Fruit fly (Drosophila melanogaster) whole organism, embryonic: ENCODE data around the gene Glut3.

Experiments used
- BtbVII ChIP-seq: fragments of 200-800 bp; sonication (Bioruptor generic); optimal IDR thresholded peaks from 3 replicates; lab custom pipeline; 2017; ENCODE audit warnings: missing biosample characterization, mild to moderate bottlenecking, missing genetic modification characterization
- CG10543 ChIP-seq: fragments of 200-800 bp; sonication (Bioruptor generic); optimal IDR thresholded peaks from 3 replicates; lab custom pipeline; 2017; ENCODE audit warnings: missing biosample characterization, mild to moderate bottlenecking, missing genetic modification characterization, moderate library complexity
- CG11696 ChIP-seq: fragments of 200-800 bp; sonication (Bioruptor generic); IDR thresholded peaks from 2 replicates; pipeline ENCODE4 v1.3.6; 2022; ENCODE audit warnings: missing biosample characterization, missing genetic modification characterization
- CG12104 ChIP-seq: fragments of 200-800 bp; sonication (Bioruptor generic); optimal IDR thresholded peaks from 3 replicates; lab custom pipeline; 2016; ENCODE audit warnings: missing biosample characterization, missing genetic modification characterization
- CG12769 ChIP-seq: fragments of 200-800 bp; sonication (Bioruptor generic); optimal IDR thresholded peaks from 2 replicates; lab custom pipeline; 2019; ENCODE audit warnings: missing biosample characterization, mild to moderate bottlenecking, missing genetic modification characterization, moderate library complexity
- CG13894 ChIP-seq: fragments of 200-800 bp; sonication (Bioruptor generic); optimal IDR thresholded peaks from 3 replicates; lab custom pipeline; 2018; ENCODE audit warnings: missing biosample characterization, mild to moderate bottlenecking, missing genetic modification characterization, moderate library complexity
- CG15601 ChIP-seq: fragments of 200-800 bp; sonication (Bioruptor generic); optimal IDR thresholded peaks from 3 replicates; lab custom pipeline; 2019; ENCODE audit warnings: missing biosample characterization, mild to moderate bottlenecking, missing genetic modification characterization, moderate library complexity
- CG16863 ChIP-seq: fragments of 200-800 bp; sonication (Bioruptor generic); optimal IDR thresholded peaks from 3 replicates; lab custom pipeline; 2016; ENCODE audit warnings: missing biosample characterization, missing genetic modification characterization
- CG17612 ChIP-seq: fragments of 200-800 bp; sonication (Bioruptor generic); IDR thresholded peaks from 2 replicates; pipeline ENCODE4 v1.3.6; 2022; ENCODE audit warnings: missing biosample characterization, missing genetic modification characterization
- CG2712 ChIP-seq: fragments of 200-800 bp; optimal IDR thresholded peaks from 3 replicates; lab custom pipeline; 2019; ENCODE audit warnings: missing biosample characterization, mild to moderate bottlenecking, missing genetic modification characterization, moderate library complexity
- CG3065 ChIP-seq: fragments of 200-800 bp; sonication (Bioruptor generic); optimal IDR thresholded peaks from 2 replicates; lab custom pipeline; 2016; ENCODE audit warnings: missing biosample characterization, missing genetic modification characterization
- CG3163 ChIP-seq: fragments of 200-800 bp; sonication (Bioruptor generic); optimal IDR thresholded peaks from 3 replicates; lab custom pipeline; 2016; ENCODE audit warnings: missing biosample characterization, missing genetic modification characterization
- CG33557 ChIP-seq: fragments of 200-800 bp; sonication (Bioruptor generic); optimal IDR thresholded peaks from 2 replicates; lab custom pipeline; 2019; ENCODE audit warnings: missing biosample characterization, mild to moderate bottlenecking, missing genetic modification characterization, moderate library complexity
- CG34376 ChIP-seq: fragments of 200-800 bp; sonication (Bioruptor generic); optimal IDR thresholded peaks from 2 replicates; lab custom pipeline; 2018; ENCODE audit warnings: missing biosample characterization, mild to moderate bottlenecking, missing genetic modification characterization
- CG3726 ChIP-seq: fragments of 200-800 bp; sonication (Bioruptor generic); IDR thresholded peaks from 3 replicates; pipeline ENCODE4, ENCODE4 v1.3.6; 2022; ENCODE audit warnings: missing biosample characterization, missing genetic modification characterization
- CG4424 ChIP-seq: fragments of 200-800 bp; sonication (Bioruptor generic); optimal IDR thresholded peaks from 3 replicates; lab custom pipeline; 2016; ENCODE audit warnings: missing biosample characterization, missing genetic modification characterization
- CG6765 ChIP-seq: fragments of 200-800 bp; sonication (Bioruptor generic); optimal IDR thresholded peaks from 3 replicates; lab custom pipeline; 2017; ENCODE audit warnings: missing biosample characterization, mild to moderate bottlenecking, missing genetic modification characterization
- CG7963 ChIP-seq: fragments of 200-800 bp; sonication (Bioruptor generic); IDR thresholded peaks from 3 replicates; pipeline ENCODE4 v1.3.6; 2022; ENCODE audit warnings: missing biosample characterization, missing genetic modification characterization; ENCODE audit not compliant: partially characterized antibody
- CG8359 ChIP-seq: fragments of 200-800 bp; sonication (Bioruptor generic); optimal IDR thresholded peaks from 2 replicates; lab custom pipeline; 2017; ENCODE audit warnings: missing biosample characterization, mild to moderate bottlenecking, missing genetic modification characterization, borderline replicate concordance
- CG9727 ChIP-seq: fragments of 200-800 bp; sonication (Bioruptor generic); optimal IDR thresholded peaks from 3 replicates; lab custom pipeline; 2017; ENCODE audit warnings: missing biosample characterization, mild to moderate bottlenecking, missing genetic modification characterization
- Dek ChIP-seq: fragments of 200-800 bp; sonication (Bioruptor generic); optimal IDR thresholded peaks from 3 replicates; lab custom pipeline; 2019; ENCODE audit warnings: missing biosample characterization, mild to moderate bottlenecking, missing genetic modification characterization, moderate library complexity
- E2f1 ChIP-seq: fragments of 200-800 bp; sonication (Bioruptor generic); IDR thresholded peaks from 2 replicates; pipeline ENCODE4 v1.3.6; 2022; ENCODE audit warnings: missing biosample characterization, missing genetic modification characterization
- E2f2 ChIP-seq: fragments of 200-800 bp; sonication (Bioruptor generic); IDR thresholded peaks from 2 replicates; pipeline ENCODE4 v1.3.6; 2022; ENCODE audit warnings: missing biosample characterization, missing genetic modification characterization
- H2.0 ChIP-seq: fragments of 200-800 bp; sonication (Bioruptor generic); IDR thresholded peaks from 2 replicates; pipeline ENCODE4 v1.3.6; 2022; ENCODE audit warnings: missing biosample characterization, missing genetic modification characterization
- Hey ChIP-seq: fragments of 200-800 bp; sonication (Bioruptor generic); optimal IDR thresholded peaks from 3 replicates; lab custom pipeline; 2018; ENCODE audit warnings: missing biosample characterization, mild to moderate bottlenecking, missing genetic modification characterization
- Meics ChIP-seq: fragments of 200-800 bp; sonication (Bioruptor generic); optimal IDR thresholded peaks from 2 replicates; lab custom pipeline; 2017; ENCODE audit warnings: missing biosample characterization, mild to moderate bottlenecking, missing genetic modification characterization
- Mes4 ChIP-seq: fragments of 200-800 bp; sonication (Bioruptor generic); optimal IDR thresholded peaks from 2 replicates; lab custom pipeline; 2016; ENCODE audit warnings: missing biosample characterization, missing genetic modification characterization
- NC2α ChIP-seq: fragments of 200-800 bp; sonication (Bioruptor generic); optimal IDR thresholded peaks from 2 replicates; lab custom pipeline; 2016; ENCODE audit warnings: missing biosample characterization, missing genetic modification characterization
- Oli ChIP-seq: fragments of 200-800 bp; sonication (Bioruptor generic); optimal IDR thresholded peaks from 2 replicates; lab custom pipeline; 2018; ENCODE audit warnings: missing biosample characterization, mild to moderate bottlenecking, missing genetic modification characterization, moderate library complexity
- Pdp1 ChIP-seq, 2 experiments: fragments of 200-800 bp; sonication (Bioruptor generic); optimal IDR thresholded peaks; 3 replicates each; lab custom pipeline; 2016; ENCODE audit warnings: missing biosample characterization in 2 of 2, missing genetic modification characterization in 2 of 2, mild to moderate bottlenecking in 1 of 2, moderate library complexity in 1 of 2
- Six4 ChIP-seq: fragments of 200-800 bp; sonication (Bioruptor generic); optimal IDR thresholded peaks from 2 replicates; lab custom pipeline; 2016; ENCODE audit warnings: missing biosample characterization, missing genetic modification characterization
- Sry-β ChIP-seq: fragments of 200-800 bp; sonication (Bioruptor generic); optimal IDR thresholded peaks from 2 replicates; lab custom pipeline; 2018; ENCODE audit warnings: missing biosample characterization, mild to moderate bottlenecking, missing genetic modification characterization, moderate library complexity
- ash1 ChIP-seq: fragments of 200-800 bp; sonication (Bioruptor generic); optimal IDR thresholded peaks from 2 replicates; lab custom pipeline; 2018; ENCODE audit warnings: missing biosample characterization, mild to moderate bottlenecking, missing genetic modification characterization
- bab2 ChIP-seq: fragments of 200-800 bp; sonication (Bioruptor generic); optimal IDR thresholded peaks from 2 replicates; lab custom pipeline; 2016; ENCODE audit warnings: missing biosample characterization, missing genetic modification characterization
- chinmo ChIP-seq: fragments of 200-800 bp; sonication (Bioruptor generic); IDR thresholded peaks from 4 replicates; pipeline ENCODE4 v1.3.6; 2022; ENCODE audit warnings: missing biosample characterization, missing genetic modification characterization; ENCODE audit not compliant: partially characterized antibody
- croc ChIP-seq: fragments of 200-800 bp; sonication (Bioruptor generic); conservative IDR thresholded peaks from 3 replicates; pipeline ENCODE4 v1.3.6; 2022; ENCODE audit warnings: missing biosample characterization, missing genetic modification characterization
- crol ChIP-seq: fragments of 200-800 bp; sonication (Bioruptor generic); IDR thresholded peaks from 2 replicates; pipeline ENCODE4 v1.3.6; 2022; ENCODE audit warnings: missing biosample characterization, missing genetic modification characterization
- cwo ChIP-seq: fragments of 200-800 bp; sonication (Bioruptor generic); optimal IDR thresholded peaks from 3 replicates; lab custom pipeline; 2017; ENCODE audit warnings: missing biosample characterization, missing genetic modification characterization, mild to moderate bottlenecking, moderate library complexity, missing genetic modification reagents
- dpn ChIP-seq, 2 experiments: fragments of 200-800 bp; sonication (Bioruptor generic); optimal IDR thresholded peaks; 3 replicates each; lab custom pipeline; 2016; ENCODE audit warnings: missing biosample characterization in 2 of 2, missing genetic modification characterization in 2 of 2
- ems ChIP-seq: fragments of 200-800 bp; sonication (Bioruptor generic); optimal IDR thresholded peaks from 3 replicates; lab custom pipeline; 2016; ENCODE audit warnings: missing biosample characterization, missing genetic modification characterization
- gem ChIP-seq: fragments of 200-800 bp; sonication (Bioruptor generic); optimal IDR thresholded peaks from 2 replicates; lab custom pipeline; 2019; ENCODE audit warnings: missing biosample characterization, mild to moderate bottlenecking, missing genetic modification characterization, moderate library complexity
- hbn ChIP-seq: fragments of 200-800 bp; sonication (Bioruptor generic); IDR thresholded peaks from 2 replicates; pipeline ENCODE4 v1.3.6; 2022; ENCODE audit warnings: missing biosample characterization, missing genetic modification characterization; ENCODE audit not compliant: partially characterized antibody
- her ChIP-seq: fragments of 200-800 bp; sonication (Bioruptor generic); optimal IDR thresholded peaks from 2 replicates; lab custom pipeline; 2016; ENCODE audit warnings: missing biosample characterization, missing genetic modification characterization
- ken ChIP-seq: fragments of 200-800 bp; sonication (Bioruptor generic); IDR thresholded peaks from 3 replicates; pipeline ENCODE4 v1.3.6; 2022; ENCODE audit warnings: missing biosample characterization, missing genetic modification characterization
- mirr ChIP-seq: fragments of 200-800 bp; sonication (Bioruptor generic); optimal IDR thresholded peaks from 3 replicates; lab custom pipeline; 2018; ENCODE audit warnings: missing biosample characterization, mild to moderate bottlenecking, missing genetic modification characterization
- peb ChIP-seq: fragments of 200-800 bp; sonication (Bioruptor generic); IDR thresholded peaks from 2 replicates; pipeline ENCODE4 v1.3.6; 2022; ENCODE audit warnings: missing biosample characterization, missing genetic modification characterization
- pfk ChIP-seq: fragments of 200-800 bp; sonication (Bioruptor generic); optimal IDR thresholded peaks from 2 replicates; lab custom pipeline; 2018; ENCODE audit warnings: missing biosample characterization, mild to moderate bottlenecking, missing genetic modification characterization, moderate library complexity
- phol ChIP-seq: fragments of 200-800 bp; sonication (Bioruptor generic); optimal IDR thresholded peaks from 3 replicates; lab custom pipeline; 2018; ENCODE audit warnings: missing biosample characterization, mild to moderate bottlenecking, missing genetic modification characterization, moderate library complexity
- run ChIP-seq: fragments of 200-800 bp; sonication (Bioruptor generic); optimal IDR thresholded peaks from 3 replicates; lab custom pipeline; 2018; ENCODE audit warnings: missing biosample characterization, mild to moderate bottlenecking, missing genetic modification characterization
- tap ChIP-seq: fragments of 200-800 bp; optimal IDR thresholded peaks from 3 replicates; lab custom pipeline; 2019; ENCODE audit warnings: missing biosample characterization, mild to moderate bottlenecking, missing genetic modification characterization, moderate library complexity

Glut3 gene

DNA sequence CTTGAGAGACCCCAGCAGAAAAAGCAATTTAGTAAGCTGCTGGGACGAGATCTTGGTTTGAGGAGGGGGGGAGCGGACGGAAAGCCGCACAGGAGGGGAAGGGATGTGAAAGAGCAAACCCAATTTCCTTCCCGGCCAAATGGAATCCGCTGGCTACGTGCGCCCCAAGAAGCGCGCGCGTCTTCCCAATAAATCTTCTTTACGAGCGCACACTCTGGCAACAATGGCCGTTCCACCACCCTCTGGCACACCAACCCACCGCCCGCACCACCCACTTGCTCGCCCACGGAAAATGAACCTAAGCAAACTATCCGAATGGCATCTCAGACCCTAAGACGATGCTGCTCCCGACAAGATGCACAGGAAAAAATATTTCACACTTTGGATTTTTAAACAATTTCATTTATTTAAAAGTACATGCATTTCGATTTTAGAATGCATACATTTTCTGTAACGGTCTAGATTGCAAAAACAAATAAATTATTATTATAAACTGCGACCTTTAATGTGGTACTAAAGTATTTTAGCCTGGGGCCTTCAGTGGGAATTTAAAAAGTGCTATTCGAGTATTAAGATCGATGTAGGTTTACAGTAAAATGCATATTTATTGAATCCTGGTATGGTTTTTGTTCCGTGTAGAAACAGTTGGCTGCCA, 6.0 kb downstream of the Glut3 start (continued):
- TF ChIP-seq Pdp1 (GFP tag; optimal IDR thresholded peaks at IDR 0.05; lab: Kevin White, UChicago) = no peak
- peak; percentile 18 to 48 for TF ChIP-seq dpn (GFP tag; optimal IDR thresholded peaks at IDR 0.05; lab: Kevin White, UChicago)
- TF ChIP-seq CG9727 (GFP tag; lab: Kevin White, UChicago) = peak; percentile 74
- TF ChIP-seq NC2α (GFP tag; lab: Kevin White, UChicago) = no peak
- TF ChIP-seq ken (GFP tag; lab: Robert Waterston, UW) = no peak
- no peak for TF ChIP-seq CG17612 (GFP tag; lab: Robert Waterston, UW)
- no peak for TF ChIP-seq CG3065 (GFP tag; lab: Kevin White, UChicago)
- peak; percentile 46 for TF ChIP-seq CG4424 (GFP tag; lab: Kevin White, UChicago)
- TF ChIP-seq CG6765 (GFP tag; lab: Kevin White, UChicago) = peak; percentile 29
- no peak for TF ChIP-seq mirr (GFP tag; lab: Kevin White, UChicago)
- peak; percentile 12 for TF ChIP-seq CG12104 (GFP tag; lab: Kevin White, UChicago)
- peak; percentile 0 for TF ChIP-seq CG34376
- peak; percentile 28 for TF ChIP-seq Six4 (GFP tag; lab: Kevin White, UChicago)
- no peak for TF ChIP-seq CG11696 (GFP tag; lab: Robert Waterston, UW)
- TF ChIP-seq croc (GFP tag; lab: Robert Waterston, UW) = peak; percentile 16; the same call in 1 of the 3 replicates
- peak; percentile 73 for TF ChIP-seq Meics (GFP tag; lab: Kevin White, UChicago)
- TF ChIP-seq E2f2 (GFP tag; lab: Robert Waterston, UW) = no peak
- TF ChIP-seq CG13894 (tag; lab: Kevin White, UChicago) = no peak
- TF ChIP-seq pfk (GFP tag; lab: Kevin White, UChicago) = no peak
- peak; percentile 40 for TF ChIP-seq CG12769 (tag; lab: Kevin White, UChicago)
- no peak for TF ChIP-seq ash1
- no peak for TF ChIP-seq hbn (GFP tag; lab: Robert Waterston, UW)
- TF ChIP-seq chinmo (GFP tag; lab: Robert Waterston, UW) = no peak
- no peak for TF ChIP-seq CG3163 (GFP tag; lab: Kevin White, UChicago)
- TF ChIP-seq her (GFP tag; lab: Kevin White, UChicago) = no peak
- TF ChIP-seq CG3726 (GFP tag; lab: Robert Waterston, UW) = no peak
- no peak for TF ChIP-seq CG33557 (GFP tag; lab: Kevin White, UChicago)
- no peak for TF ChIP-seq Mes4 (GFP tag; lab: Kevin White, UChicago)
- no peak for TF ChIP-seq ems (GFP tag; lab: Kevin White, UChicago)
- TF ChIP-seq H2.0 (GFP tag; lab: Robert Waterston, UW) = no peak
- peak; percentile 78 for TF ChIP-seq CG2712 (tag; lab: Kevin White, UChicago)
- TF ChIP-seq tap (tag; lab: Kevin White, UChicago) = peak; percentile 22
- TF ChIP-seq CG16863 (GFP tag; lab: Kevin White, UChicago) = no peak
- peak; percentile 68 for TF ChIP-seq cwo
- peak; percentile 62 for TF ChIP-seq crol (GFP tag; lab: Robert Waterston, UW)
- no peak for TF ChIP-seq peb (GFP tag; lab: Robert Waterston, UW)
- TF ChIP-seq CG15601 = peak; percentile 26
- TF ChIP-seq Hey = no peak
- TF ChIP-seq BtbVII (GFP tag; lab: Kevin White, UChicago) = peak; percentile 47
- no peak for TF ChIP-seq E2f1
- peak; percentile 66 for TF ChIP-seq phol (tag; lab: Kevin White, UChicago)
- TF ChIP-seq Dek (tag; lab: Kevin White, UChicago) = peak; percentile 39
- TF ChIP-seq Oli (tag; lab: Kevin White, UChicago) = peak; percentile 74
- no peak for TF ChIP-seq CG7963 (GFP tag; lab: Robert Waterston, UW)
- peak; percentile 27 for TF ChIP-seq CG8359 (GFP tag; lab: Kevin White, UChicago)
- TF ChIP-seq run = no peak
- TF ChIP-seq gem (tag; lab: Kevin White, UChicago) = peak; percentile 84
- no peak for TF ChIP-seq Sry-β
- TF ChIP-seq bab2 (GFP tag; lab: Kevin White, UChicago) = peak; percentile 29
- TF ChIP-seq CG10543 = peak; percentile 33
